Worm (Caenorhabditis elegans): ENCODE data around the gene C35D10.5.

- TF ChIP-seq unc-39 (tag; optimal IDR thresholded peaks at IDR 0.05) (no peak), blmp-1 (tag; optimal IDR thresholded peaks at IDR 0.05; ENCODE audit: insufficient read depth) (no peak), nhr-12 (tag; optimal IDR thresholded peaks at IDR 0.05) (no peak), ZK546.5 (tag; optimal IDR thresholded peaks at IDR 0.05) (no peak), fos-1 (tag; optimal IDR thresholded peaks at IDR 0.05) (no peak), sma-9 (GFP tag; optimal IDR thresholded peaks at IDR 0.05) (no peak), sma-9 (tag; optimal IDR thresholded peaks at IDR 0.05) (no peak), snpc-4 (tag; optimal IDR thresholded peaks at IDR 0.05) (no peak), ztf-11 (tag; optimal IDR thresholded peaks at IDR 0.05) (no peak), skn-1 (tag; optimal IDR thresholded peaks at IDR 0.05) (no peak), R02D3.7 (tag; optimal IDR thresholded peaks at IDR 0.05) (no peak)
These were observed 20.0 kb upstream of the C35D10.5 start, which contains the start of gene clec-156 for ce11 chrIII:4842173-4842572.

Data from whole organism, L2 larva.